ENCODE assay signal across 1 fruit fly cellular context in genomic region chrX:17682745-17683505, dm6.
TF ChIP-seq lines count a peak whose summit lies in the region.

No protein-coding gene starts in this region.

TF ChIP-seq in whole organism, embryonic, 481 proteins besides CTCF, POLR2A, EP300 and RAD21 (continued from another document and continues in another):
- TF ChIP-seq ci (GFP tag; IDR thresholded peaks at IDR 0.05; lab: Robert Waterston, UW) = peak; percentile 91
- TF ChIP-seq CG17829 (tag; optimal IDR thresholded peaks at IDR 0.05; lab: Kevin White, UChicago) = peak; percentile 55
- TF ChIP-seq Six4 (GFP tag; optimal IDR thresholded peaks at IDR 0.05; lab: Kevin White, UChicago) = peak; percentile 14
- no peak for TF ChIP-seq CG6654 (GFP tag; optimal IDR thresholded peaks at IDR 0.05; lab: Kevin White, UChicago)
- TF ChIP-seq br (optimal IDR thresholded peaks at IDR 0.05; lab: Kevin White, UChicago) = no peak
- no peak for TF ChIP-seq CG13624 (GFP tag; optimal IDR thresholded peaks at IDR 0.05; lab: Kevin White, UChicago)
- peak; percentile 83 for TF ChIP-seq dmrt99B (tag; optimal IDR thresholded peaks at IDR 0.05; lab: Kevin White, UChicago)
- no peak for TF ChIP-seq CrebB (tag; optimal IDR thresholded peaks at IDR 0.05; lab: Kevin White, UChicago)
- TF ChIP-seq CG8478 (optimal IDR thresholded peaks at IDR 0.05; lab: Kevin White, UChicago) = no peak
- peak; percentile 18 for TF ChIP-seq Antp (GFP tag; optimal IDR thresholded peaks at IDR 0.05; lab: Kevin White, UChicago)
- TF ChIP-seq Mes4 (GFP tag; optimal IDR thresholded peaks at IDR 0.05; lab: Kevin White, UChicago) = no peak
- TF ChIP-seq CG10654 (GFP tag; optimal IDR thresholded peaks at IDR 0.05; lab: Kevin White, UChicago) = no peak
- TF ChIP-seq D19B (GFP tag; optimal IDR thresholded peaks at IDR 0.05; lab: Kevin White, UChicago) = peak; percentile 3
- peak; percentile 3 for TF ChIP-seq Dip3 (GFP tag; optimal IDR thresholded peaks at IDR 0.05; lab: Kevin White, UChicago)
- peak; percentile 66 for TF ChIP-seq CG7372 (GFP tag; IDR thresholded peaks at IDR 0.05; lab: Robert Waterston, UW)
- TF ChIP-seq CG31224 (GFP tag; IDR thresholded peaks at IDR 0.05; lab: Robert Waterston, UW) = no peak
- TF ChIP-seq cato (GFP tag; optimal IDR thresholded peaks at IDR 0.05; lab: Kevin White, UChicago; ENCODE audit: borderline replicate concordance) = peak; percentile 46
- no peak for TF ChIP-seq CG11723 (GFP tag; optimal IDR thresholded peaks at IDR 0.05; lab: Kevin White, UChicago)
- TF ChIP-seq nau (GFP tag; optimal IDR thresholded peaks at IDR 0.05; lab: Kevin White, UChicago) = peak; percentile 28
- TF ChIP-seq dysf (GFP tag; IDR thresholded peaks at IDR 0.05; lab: Robert Waterston, UW) = peak; percentile 83
- TF ChIP-seq CG5953 (GFP tag; IDR thresholded peaks at IDR 0.05; lab: Robert Waterston, UW) = peak; percentile 83
- peak; percentile 38; the same call in 1 of the 2 replicates for TF ChIP-seq rib (GFP tag; IDR thresholded peaks at IDR 0.05; lab: Robert Waterston, UW)
- TF ChIP-seq CG10431 (GFP tag; optimal IDR thresholded peaks at IDR 0.05; lab: Kevin White, UChicago) = peak; percentile 26
- peak; percentile 60 for TF ChIP-seq CG4820 (GFP tag; optimal IDR thresholded peaks at IDR 0.05; lab: Kevin White, UChicago)
- TF ChIP-seq Dp (GFP tag; optimal IDR thresholded peaks at IDR 0.05; lab: Kevin White, UChicago) = no peak
- TF ChIP-seq seq (GFP tag; IDR thresholded peaks at IDR 0.05; lab: Robert Waterston, UW) = peak; percentile 62; the same call in 1 of the 2 replicates
- no peak for TF ChIP-seq yki (optimal IDR thresholded peaks at IDR 0.05; lab: Kevin White, UChicago)
- TF ChIP-seq Gug (GFP tag; IDR thresholded peaks at IDR 0.05; lab: Robert Waterston, UW) = peak; percentile 75
- TF ChIP-seq CG13123 (GFP tag; optimal IDR thresholded peaks at IDR 0.05; lab: Kevin White, UChicago) = no peak
- peak; percentile 49 for TF ChIP-seq CG14710 (tag; optimal IDR thresholded peaks at IDR 0.05; lab: Kevin White, UChicago)
- 0 out of 3 replicates have a peak, but pooled peaks have one; percentile 50 for TF ChIP-seq CG2199 (GFP tag; IDR thresholded peaks at IDR 0.05; lab: Robert Waterston, UW)
- TF ChIP-seq CG12744 (GFP tag; optimal IDR thresholded peaks at IDR 0.05; lab: Kevin White, UChicago) = no peak
- no peak for TF ChIP-seq zen2 (GFP tag; IDR thresholded peaks at IDR 0.05; lab: Robert Waterston, UW; ENCODE audit: partially characterized antibody)
- peak; percentile 88 for TF ChIP-seq Optix (GFP tag; IDR thresholded peaks at IDR 0.05; lab: Robert Waterston, UW)
- TF ChIP-seq chn (GFP tag; optimal IDR thresholded peaks at IDR 0.05; lab: Kevin White, UChicago) = peak; percentile 49
- no peak for TF ChIP-seq CG12769 (tag; optimal IDR thresholded peaks at IDR 0.05; lab: Kevin White, UChicago)
- TF ChIP-seq Hr39 (optimal IDR thresholded peaks at IDR 0.05; lab: Kevin White, UChicago) = no peak
- TF ChIP-seq org-1 (GFP tag; optimal IDR thresholded peaks at IDR 0.05; lab: Kevin White, UChicago) = peak; percentile 21
- no peak for TF ChIP-seq Jarid2 (GFP tag; optimal IDR thresholded peaks at IDR 0.05; lab: Kevin White, UChicago)
- TF ChIP-seq CG30403 (GFP tag; optimal IDR thresholded peaks at IDR 0.05; lab: Kevin White, UChicago) = peak; percentile 74
- peak; percentile 16 for TF ChIP-seq run (tag; optimal IDR thresholded peaks at IDR 0.05; lab: Kevin White, UChicago)
- no peak for TF ChIP-seq hbn (GFP tag; IDR thresholded peaks at IDR 0.05; lab: Robert Waterston, UW; ENCODE audit: partially characterized antibody)
- peak; percentile 72 for TF ChIP-seq ap (GFP tag; IDR thresholded peaks at IDR 0.05; lab: Robert Waterston, UW)
- TF ChIP-seq odd (GFP tag; optimal IDR thresholded peaks at IDR 0.05; lab: Kevin White, UChicago) = peak; percentile 36
- TF ChIP-seq onecut (GFP tag; IDR thresholded peaks at IDR 0.05; lab: Robert Waterston, UW) = peak; percentile 61
- no peak for TF ChIP-seq Elba2 (GFP tag; optimal IDR thresholded peaks at IDR 0.05; lab: Kevin White, UChicago)
- peak; percentile 96 for TF ChIP-seq Drgx (GFP tag; IDR thresholded peaks at IDR 0.05; lab: Robert Waterston, UW)
- TF ChIP-seq h (optimal IDR thresholded peaks at IDR 0.05; lab: Kevin White, UChicago) = no peak
- TF ChIP-seq sens-2 (GFP tag; IDR thresholded peaks at IDR 0.05; lab: Robert Waterston, UW) = peak; percentile 79
- TF ChIP-seq CG11247 (GFP tag; IDR thresholded peaks at IDR 0.05; lab: Robert Waterston, UW) = peak; percentile 66
- TF ChIP-seq slp2 (GFP tag; optimal IDR thresholded peaks at IDR 0.05; lab: Kevin White, UChicago) = no peak
- peak; percentile 82 for TF ChIP-seq H2.0 (GFP tag; IDR thresholded peaks at IDR 0.05; lab: Robert Waterston, UW)
- TF ChIP-seq pfk (GFP tag; optimal IDR thresholded peaks at IDR 0.05; lab: Kevin White, UChicago) = no peak
- peak; percentile 21 for TF ChIP-seq salm (tag; optimal IDR thresholded peaks at IDR 0.05; lab: Kevin White, UChicago)
- TF ChIP-seq scrt (GFP tag; optimal IDR thresholded peaks at IDR 0.05; lab: Kevin White, UChicago) = no peak
- TF ChIP-seq trh (GFP tag; optimal IDR thresholded peaks at IDR 0.05; lab: Kevin White, UChicago) = no peak
- TF ChIP-seq CG2712 (tag; optimal IDR thresholded peaks at IDR 0.05; lab: Kevin White, UChicago) = peak; percentile 65
- peak; percentile 3 for TF ChIP-seq disco-r (GFP tag; optimal IDR thresholded peaks at IDR 0.05; lab: Kevin White, UChicago)
- TF ChIP-seq B-H2 (GFP tag; optimal IDR thresholded peaks at IDR 0.05; lab: Kevin White, UChicago) = no peak
- peak; percentile 77 for TF ChIP-seq tgo (GFP tag; IDR thresholded peaks at IDR 0.05; lab: Robert Waterston, UW)
- TF ChIP-seq CG33213 (GFP tag; optimal IDR thresholded peaks at IDR 0.05; lab: Kevin White, UChicago) = no peak
- TF ChIP-seq ttk (GFP tag; IDR thresholded peaks at IDR 0.05; lab: Robert Waterston, UW) = peak; percentile 89
- no peak for TF ChIP-seq ato (GFP tag; IDR thresholded peaks at IDR 0.05; lab: Robert Waterston, UW; ENCODE audit: partially characterized antibody)
- TF ChIP-seq lmd (GFP tag; IDR thresholded peaks at IDR 0.05; lab: Robert Waterston, UW) = peak; percentile 79
- TF ChIP-seq CG18764 (GFP tag; optimal IDR thresholded peaks at IDR 0.05; lab: Kevin White, UChicago) = no peak
- no peak for TF ChIP-seq Side (GFP tag; optimal IDR thresholded peaks at IDR 0.05; lab: Kevin White, UChicago)
- TF ChIP-seq CG11695 (GFP tag; IDR thresholded peaks at IDR 0.05; lab: Robert Waterston, UW) = peak; percentile 72
- no peak for TF ChIP-seq CG3065 (GFP tag; optimal IDR thresholded peaks at IDR 0.05; lab: Kevin White, UChicago)
- no peak for TF ChIP-seq Atf-2 (GFP tag; optimal IDR thresholded peaks at IDR 0.05; lab: Kevin White, UChicago)
- TF ChIP-seq knrl (GFP tag; IDR thresholded peaks at IDR 0.05; lab: Robert Waterston, UW; ENCODE audit: partially characterized antibody) = no peak
- TF ChIP-seq Xbp1 (GFP tag; optimal IDR thresholded peaks at IDR 0.05; lab: Kevin White, UChicago) = peak; percentile 66
- peak; percentile 77 for TF ChIP-seq CG1024 (GFP tag; IDR thresholded peaks at IDR 0.05; lab: Robert Waterston, UW)
- no peak for TF ChIP-seq CG7745 (tag; optimal IDR thresholded peaks at IDR 0.05; lab: Kevin White, UChicago)
- TF ChIP-seq row (GFP tag; IDR thresholded peaks at IDR 0.05; lab: Robert Waterston, UW) = peak; percentile 88
- peak; percentile 45; the same call in 1 of the 3 replicates for TF ChIP-seq CG11560 (tag; IDR thresholded peaks at IDR 0.05; lab: Robert Waterston, UW)
- TF ChIP-seq CG7987 (GFP tag; optimal IDR thresholded peaks at IDR 0.05; lab: Kevin White, UChicago) = no peak
- TF ChIP-seq CG15011 (GFP tag; optimal IDR thresholded peaks at IDR 0.05; lab: Kevin White, UChicago) = peak; percentile 47
- peak; percentile 76 for TF ChIP-seq CG2678 (tag; optimal IDR thresholded peaks at IDR 0.05; lab: Kevin White, UChicago)
- TF ChIP-seq Rx (GFP tag; IDR thresholded peaks at IDR 0.05; lab: Robert Waterston, UW) = peak; percentile 75
- no peak for TF ChIP-seq Sin3A (optimal IDR thresholded peaks at IDR 0.05; lab: Kevin White, UChicago)
- TF ChIP-seq CG43689 (GFP tag; IDR thresholded peaks at IDR 0.05; lab: Robert Waterston, UW) = peak; percentile 63
- peak; percentile 34 for TF ChIP-seq BtbVII (GFP tag; optimal IDR thresholded peaks at IDR 0.05; lab: Kevin White, UChicago)
- TF ChIP-seq usp (GFP tag; optimal IDR thresholded peaks at IDR 0.05; lab: Kevin White, UChicago) = no peak
- TF ChIP-seq Pdp1 (GFP tag; optimal IDR thresholded peaks at IDR 0.05; lab: Kevin White, UChicago) = peak; percentile 32 to 70
- TF ChIP-seq gsb (GFP tag; IDR thresholded peaks at IDR 0.05; lab: Robert Waterston, UW) = no peak
- peak; percentile 52 for TF ChIP-seq ab (GFP tag; optimal IDR thresholded peaks at IDR 0.05; lab: Kevin White, UChicago)
- peak; percentile 17 for TF ChIP-seq CG15696 (tag; optimal IDR thresholded peaks at IDR 0.05; lab: Kevin White, UChicago)
- TF ChIP-seq shn (GFP tag; optimal IDR thresholded peaks at IDR 0.05; lab: Kevin White, UChicago) = no peak
- no peak for TF ChIP-seq CG3281 (GFP tag; optimal IDR thresholded peaks at IDR 0.05; lab: Kevin White, UChicago)
- TF ChIP-seq Oli (tag; optimal IDR thresholded peaks at IDR 0.05; lab: Kevin White, UChicago) = peak; percentile 69
- TF ChIP-seq tio (GFP tag; optimal IDR thresholded peaks at IDR 0.05; lab: Kevin White, UChicago) = peak; percentile 25
- TF ChIP-seq unc-4 (GFP tag; IDR thresholded peaks at IDR 0.05; lab: Robert Waterston, UW; ENCODE audit: partially characterized antibody) = no peak
- peak; percentile 84 for TF ChIP-seq lbe (GFP tag; optimal IDR thresholded peaks at IDR 0.05; lab: Kevin White, UChicago)
- peak; percentile 38 for TF ChIP-seq CG3847 (GFP tag; IDR thresholded peaks at IDR 0.05; lab: Robert Waterston, UW)
- peak; percentile 66 for TF ChIP-seq CG7839 (tag; optimal IDR thresholded peaks at IDR 0.05; lab: Kevin White, UChicago)
- peak; percentile 26 for TF ChIP-seq Camta (GFP tag; optimal IDR thresholded peaks at IDR 0.05; lab: Kevin White, UChicago)
- TF ChIP-seq CG18011 (GFP tag; optimal IDR thresholded peaks at IDR 0.05; lab: Kevin White, UChicago) = no peak
- no peak for TF ChIP-seq CG9876 (GFP tag; optimal IDR thresholded peaks at IDR 0.05; lab: Kevin White, UChicago)
- no peak for TF ChIP-seq Trl (optimal IDR thresholded peaks at IDR 0.05; lab: Kevin White, UChicago)
- no peak for TF ChIP-seq Trl (GFP tag; optimal IDR thresholded peaks at IDR 0.05; lab: Kevin White, UChicago)
- TF ChIP-seq CG11398 (GFP tag; optimal IDR thresholded peaks at IDR 0.05; lab: Kevin White, UChicago) = no peak
- peak; percentile 68; the same call in 2 of the 3 replicates for TF ChIP-seq CG3726 (GFP tag; IDR thresholded peaks at IDR 0.05; lab: Robert Waterston, UW)
- TF ChIP-seq CG10979 (tag; optimal IDR thresholded peaks at IDR 0.05; lab: Kevin White, UChicago) = peak; percentile 71
- TF ChIP-seq CG14860 (GFP tag; IDR thresholded peaks at IDR 0.05; lab: Robert Waterston, UW; ENCODE audit: partially characterized antibody) = no peak
- no peak for TF ChIP-seq jumu (GFP tag; optimal IDR thresholded peaks at IDR 0.05; lab: Kevin White, UChicago)
- TF ChIP-seq kay (GFP tag; optimal IDR thresholded peaks at IDR 0.05; lab: Kevin White, UChicago) = peak; percentile 10
- TF ChIP-seq CG32767 (GFP tag; IDR thresholded peaks at IDR 0.05; lab: Robert Waterston, UW) = peak; percentile 45; the same call in 1 of the 2 replicates
- TF ChIP-seq Ptx1 (GFP tag; IDR thresholded peaks at IDR 0.05; lab: Robert Waterston, UW) = peak; percentile 89
- TF ChIP-seq CG17186 (GFP tag; optimal IDR thresholded peaks at IDR 0.05; lab: Kevin White, UChicago) = no peak
- TF ChIP-seq CG14050 (GFP tag; IDR thresholded peaks at IDR 0.05; lab: Robert Waterston, UW) = no peak
- peak; percentile 81 for TF ChIP-seq Mrtf (GFP tag; IDR thresholded peaks at IDR 0.05; lab: Robert Waterston, UW)
- TF ChIP-seq C15 (GFP tag; IDR thresholded peaks at IDR 0.05; lab: Robert Waterston, UW) = peak; percentile 63; the same call in 1 of the 3 replicates
- peak; percentile 19 for TF ChIP-seq CG13296 (GFP tag; optimal IDR thresholded peaks at IDR 0.05; lab: Kevin White, UChicago)
- peak; percentile 67 for TF ChIP-seq lilli (GFP tag; optimal IDR thresholded peaks at IDR 0.05; lab: Kevin White, UChicago)
- peak; percentile 77; the same call in 2 of the 3 replicates for TF ChIP-seq so (GFP tag; IDR thresholded peaks at IDR 0.05; lab: Robert Waterston, UW)
- TF ChIP-seq twi (tag; optimal IDR thresholded peaks at IDR 0.05; lab: Kevin White, UChicago) = peak; percentile 2
- TF ChIP-seq az2 (GFP tag; optimal IDR thresholded peaks at IDR 0.05; lab: Kevin White, UChicago) = peak; percentile 61
- TF ChIP-seq Lim3 (GFP tag; IDR thresholded peaks at IDR 0.05; lab: Robert Waterston, UW) = peak; percentile 54; the same call in 1 of the 2 replicates
- no peak for TF ChIP-seq CG6765 (GFP tag; optimal IDR thresholded peaks at IDR 0.05; lab: Kevin White, UChicago)
- no peak for TF ChIP-seq cg (GFP tag; optimal IDR thresholded peaks at IDR 0.05; lab: Kevin White, UChicago)
- peak; percentile 83 for TF ChIP-seq CG11093 (GFP tag; IDR thresholded peaks at IDR 0.05; lab: Robert Waterston, UW)
- TF ChIP-seq al (GFP tag; IDR thresholded peaks at IDR 0.05; lab: Robert Waterston, UW) = 0 out of 2 replicates have a peak, but pooled peaks have one; percentile 22
- peak; percentile 22 for TF ChIP-seq CG12219 (GFP tag; optimal IDR thresholded peaks at IDR 0.05; lab: Kevin White, UChicago)
- TF ChIP-seq bcd (GFP tag; optimal IDR thresholded peaks at IDR 0.05; lab: Kevin White, UChicago) = peak; percentile 40
- peak; percentile 33 for TF ChIP-seq CG12942 (GFP tag; optimal IDR thresholded peaks at IDR 0.05; lab: Kevin White, UChicago)
- peak; percentile 86 for TF ChIP-seq CG6689 (GFP tag; IDR thresholded peaks at IDR 0.05; lab: Robert Waterston, UW)
- no peak for TF ChIP-seq slou (GFP tag; optimal IDR thresholded peaks at IDR 0.05; lab: Kevin White, UChicago)
- TF ChIP-seq Bdp1 (GFP tag; optimal IDR thresholded peaks at IDR 0.05; lab: Kevin White, UChicago) = no peak
- TF ChIP-seq nmo (GFP tag; optimal IDR thresholded peaks at IDR 0.05; lab: Kevin White, UChicago) = peak; percentile 74
- TF ChIP-seq ssp (GFP tag; IDR thresholded peaks at IDR 0.05; lab: Robert Waterston, UW) = peak; percentile 67
- TF ChIP-seq HLHmδ (GFP tag; optimal IDR thresholded peaks at IDR 0.05; lab: Kevin White, UChicago) = no peak
- TF ChIP-seq CG1647 (GFP tag; optimal IDR thresholded peaks at IDR 0.05; lab: Kevin White, UChicago) = no peak
- no peak for TF ChIP-seq hkb (optimal IDR thresholded peaks at IDR 0.05; lab: Kevin White, UChicago)
- TF ChIP-seq hkb (GFP tag; IDR thresholded peaks at IDR 0.05; lab: Robert Waterston, UW) = peak; percentile 77
